Worm (Caenorhabditis elegans) whole organism, mixed stage, embryonic: ENCODE data around the gene gst-12.

Experiments used
- flh-1 ChIP-seq: fragments of 200-800 bp; sonication (Bioruptor generic); optimal IDR thresholded peaks from 2 replicates; lab custom pipeline; 2018; ENCODE audit warnings: mild to moderate bottlenecking, missing genetic modification characterization, moderate library complexity, missing compliant biosample characterization
- mep-1 ChIP-seq: fragments of 150-350 bp; optimal IDR thresholded peaks from 2 replicates; lab custom pipeline; 2017; ENCODE audit warnings: missing biosample characterization, missing genetic modification reagents, missing genetic modification characterization, inconsistent platforms
- nhr-12 ChIP-seq: fragments of 150-350 bp; optimal IDR thresholded peaks from 2 replicates; lab custom pipeline; 2014; ENCODE audit warnings: missing biosample characterization, missing genetic modification characterization
- unc-39 ChIP-seq: fragments of 150-350 bp; optimal IDR thresholded peaks from 2 replicates; lab custom pipeline; 2014; ENCODE audit warnings: missing biosample characterization, missing genetic modification characterization
- unc-62 ChIP-seq: fragments of 150-350 bp; optimal IDR thresholded peaks from 2 replicates; lab custom pipeline; 2014; ENCODE audit warnings: missing biosample characterization, missing genetic modification reagents, missing genetic modification characterization
- ztf-11 ChIP-seq: fragments of 150-350 bp; optimal IDR thresholded peaks from 2 replicates; lab custom pipeline; 2014; ENCODE audit warnings: missing biosample characterization, missing genetic modification characterization

ce11 chrII:13630690-13631089 is 12.8 kb upstream of the gst-12 start, which contains the start of the genes gst-17 and gst-18:
- TF ChIP-seq unc-39 (tag; lab: Kevin White, UChicago) = no peak
- no peak for TF ChIP-seq unc-62 (GFP tag; lab: Kevin White, UChicago)
- TF ChIP-seq nhr-12 (tag; lab: Kevin White, UChicago) = no peak
- TF ChIP-seq flh-1 (GFP tag; lab: Kevin White, UChicago) = no peak
- TF ChIP-seq mep-1 (tag; lab: Kevin White, UChicago) = no peak
- no peak for TF ChIP-seq ztf-11 (tag; lab: Kevin White, UChicago)
